Fruit fly (Drosophila melanogaster) whole organism, prepupa: ENCODE data around the gene Cog3.

Experiments used
- Blimp-1 ChIP-seq: fragments of 200-800 bp; sonication (Bioruptor generic); optimal IDR thresholded peaks from 3 replicates; lab custom pipeline; 2017; ENCODE audit warnings: missing biosample characterization, missing genetic modification characterization, mild to moderate bottlenecking, moderate library complexity, missing genetic modification reagents
- CG10631 ChIP-seq: fragments of 200-800 bp; sonication (Bioruptor generic); optimal IDR thresholded peaks from 2 replicates; lab custom pipeline; 2016; ENCODE audit warnings: missing biosample characterization, missing genetic modification characterization
- CG10669 ChIP-seq: fragments of 200-800 bp; sonication (Bioruptor generic); optimal IDR thresholded peaks from 3 replicates; lab custom pipeline; 2018; ENCODE audit warnings: missing biosample characterization, mild to moderate bottlenecking, missing genetic modification characterization, moderate library complexity
- CG11294 ChIP-seq: fragments of 200-800 bp; sonication (Bioruptor generic); IDR thresholded peaks from 2 replicates; pipeline ENCODE4 v1.3.6; 2022; ENCODE audit warnings: missing biosample characterization, missing genetic modification characterization
- CG11902 ChIP-seq: fragments of 200-800 bp; sonication (Bioruptor generic); optimal IDR thresholded peaks from 3 replicates; lab custom pipeline; 2016; ENCODE audit warnings: missing biosample characterization, missing genetic modification characterization
- CG15336 ChIP-seq: fragments of 200-800 bp; sonication (Bioruptor generic); IDR thresholded peaks from 2 replicates; pipeline ENCODE4 v1.3.6; 2022; ENCODE audit warnings: missing biosample characterization, missing genetic modification characterization
- CG31627 ChIP-seq: fragments of 200-800 bp; sonication (Bioruptor generic); optimal IDR thresholded peaks from 3 replicates; lab custom pipeline; 2016; ENCODE audit warnings: missing biosample characterization, missing genetic modification characterization
- CG32006 ChIP-seq: fragments of 200-800 bp; sonication (Bioruptor generic); optimal IDR thresholded peaks from 3 replicates; lab custom pipeline; 2017; ENCODE audit warnings: missing biosample characterization, mild to moderate bottlenecking, missing genetic modification characterization
- CG3919 ChIP-seq: fragments of 200-800 bp; sonication (Bioruptor generic); optimal IDR thresholded peaks from 3 replicates; lab custom pipeline; 2016; ENCODE audit warnings: missing biosample characterization, missing genetic modification characterization
- CG4318 ChIP-seq: fragments of 200-800 bp; sonication (Bioruptor generic); optimal IDR thresholded peaks from 3 replicates; lab custom pipeline; 2017; ENCODE audit warnings: missing biosample characterization, mild to moderate bottlenecking, missing genetic modification characterization
- CG6792 ChIP-seq: fragments of 200-800 bp; sonication (Bioruptor generic); optimal IDR thresholded peaks from 3 replicates; lab custom pipeline; 2016; ENCODE audit warnings: missing biosample characterization, missing genetic modification characterization
- CG6854 ChIP-seq: fragments of 200-800 bp; sonication (Bioruptor generic); optimal IDR thresholded peaks from 2 replicates; lab custom pipeline; 2017; ENCODE audit warnings: missing biosample characterization, mild to moderate bottlenecking, missing genetic modification characterization
- CG8119 ChIP-seq: fragments of 200-800 bp; sonication (Bioruptor generic); IDR thresholded peaks from 3 replicates; pipeline ENCODE4 v1.3.6; 2022; ENCODE audit warnings: missing biosample characterization, missing genetic modification characterization
- CG8632 ChIP-seq: fragments of 200-800 bp; sonication (Bioruptor generic); optimal IDR thresholded peaks from 3 replicates; lab custom pipeline; 2016; ENCODE audit warnings: missing biosample characterization, missing genetic modification characterization
- CG9139 ChIP-seq: fragments of 200-800 bp; sonication (Bioruptor generic); optimal IDR thresholded peaks from 3 replicates; lab custom pipeline; 2017; ENCODE audit warnings: missing biosample characterization, mild to moderate bottlenecking, missing genetic modification characterization
- Eip75B ChIP-seq: fragments of 200-800 bp; sonication (Bioruptor generic); optimal IDR thresholded peaks from 3 replicates; lab custom pipeline; 2016; ENCODE audit warnings: missing biosample characterization, missing genetic modification characterization
- Eip78C ChIP-seq: fragments of 200-800 bp; sonication (Bioruptor generic); peaks from one replicate; lab custom pipeline; 2016; ENCODE audit warnings: missing biosample characterization, missing genetic modification characterization
- Eip93F ChIP-seq: fragments of 200-800 bp; sonication (Bioruptor generic); optimal IDR thresholded peaks from 2 replicates; lab custom pipeline; 2016; ENCODE audit warnings: missing biosample characterization, mild to moderate bottlenecking, missing genetic modification characterization
- Ets96B ChIP-seq: fragments of 200-800 bp; optimal IDR thresholded peaks from 2 replicates; lab custom pipeline; 2019; ENCODE audit warnings: missing biosample characterization, mild to moderate bottlenecking, missing genetic modification characterization, moderate library complexity
- Gug ChIP-seq: fragments of 200-800 bp; sonication (Bioruptor generic); IDR thresholded peaks from 2 replicates; pipeline ENCODE4 v1.3.6; 2022; ENCODE audit warnings: missing biosample characterization, missing genetic modification characterization
- Lpt ChIP-seq: fragments of 200-800 bp; sonication (Bioruptor generic); optimal IDR thresholded peaks from 3 replicates; lab custom pipeline; 2016; ENCODE audit warnings: missing biosample characterization, missing genetic modification characterization
- Met ChIP-seq: fragments of 200-800 bp; sonication (Bioruptor generic); optimal IDR thresholded peaks from 3 replicates; lab custom pipeline; 2016; ENCODE audit warnings: missing biosample characterization, missing genetic modification characterization
- Sox14 ChIP-seq: fragments of 200-800 bp; sonication (Bioruptor generic); optimal IDR thresholded peaks from 3 replicates; lab custom pipeline; 2016; ENCODE audit warnings: missing biosample characterization, missing genetic modification characterization
- achi ChIP-seq: fragments of 200-800 bp; sonication (Bioruptor generic); optimal IDR thresholded peaks from 3 replicates; lab custom pipeline; 2016; ENCODE audit warnings: missing biosample characterization, missing genetic modification characterization
- acj6 ChIP-seq: fragments of 200-800 bp; sonication (Bioruptor generic); optimal IDR thresholded peaks from 3 replicates; lab custom pipeline; 2016; ENCODE audit warnings: missing biosample characterization, missing genetic modification characterization
- dsx ChIP-seq: fragments of 200-800 bp; optimal IDR thresholded peaks from 3 replicates; lab custom pipeline; 2019; ENCODE audit warnings: missing biosample characterization, mild to moderate bottlenecking, missing genetic modification characterization, moderate library complexity; ENCODE audit not compliant: poor library complexity, severe bottlenecking
- eg ChIP-seq: fragments of 200-800 bp; sonication (Bioruptor generic); IDR thresholded peaks from 3 replicates; pipeline ENCODE4 v1.3.6; 2022; ENCODE audit warnings: missing biosample characterization, missing genetic modification characterization
- fd85E ChIP-seq: fragments of 200-800 bp; sonication (Bioruptor generic); optimal IDR thresholded peaks from 3 replicates; lab custom pipeline; 2016; ENCODE audit warnings: missing biosample characterization, missing genetic modification characterization
- fkh ChIP-seq: fragments of 200-800 bp; sonication (Bioruptor generic); optimal IDR thresholded peaks from 3 replicates; lab custom pipeline; 2017; ENCODE audit warnings: missing biosample characterization, mild to moderate bottlenecking, missing genetic modification characterization, moderate library complexity
- net ChIP-seq: fragments of 200-800 bp; sonication (Bioruptor generic); optimal IDR thresholded peaks from 3 replicates; lab custom pipeline; 2016; ENCODE audit warnings: missing biosample characterization, missing genetic modification characterization
- pdm3 ChIP-seq: fragments of 200-800 bp; sonication (Bioruptor generic); optimal IDR thresholded peaks from 3 replicates; lab custom pipeline; 2016; ENCODE audit warnings: missing biosample characterization, missing genetic modification characterization
- topi ChIP-seq: fragments of 200-800 bp; sonication (Bioruptor generic); optimal IDR thresholded peaks from 3 replicates; lab custom pipeline; 2016; ENCODE audit warnings: missing biosample characterization, missing genetic modification characterization
- vri ChIP-seq: fragments of 200-800 bp; sonication (Bioruptor generic); optimal IDR thresholded peaks from 3 replicates; lab custom pipeline; 2016; ENCODE audit warnings: missing biosample characterization, mild to moderate bottlenecking, missing genetic modification characterization

Cog3 gene

dm6 chr2L:3457007-3457406 is at the start of gene Cog3, which contains the start of gene Sec5 (continued):
- TF ChIP-seq CG11902 (GFP tag; lab: Kevin White, UChicago) (peak; percentile 36), fkh (GFP tag; lab: Kevin White, UChicago) (no peak), Met (GFP tag; lab: Kevin White, UChicago) (no peak), CG8632 (GFP tag; lab: Kevin White, UChicago) (no peak), CG32006 (GFP tag; lab: Kevin White, UChicago) (no peak), CG11294 (GFP tag; lab: Robert Waterston, UW) (no peak; the same call in 1 of the 2 replicates), CG9139 (GFP tag; lab: Kevin White, UChicago) (no peak)
- TF ChIP-seq, all 60 proteins: peak for 14

dm6 chr2L:3506322-3506721 is 49.5 kb upstream of the Cog3 start:
- TF ChIP-seq Blimp-1 (GFP tag; lab: Kevin White, UChicago) (no peak), dsx (GFP tag; lab: Kevin White, UChicago) (no peak), CG31627 (GFP tag; lab: Kevin White, UChicago) (no peak), Lpt (GFP tag; lab: Kevin White, UChicago) (no peak), Eip75B (no peak), CG9139 (GFP tag; lab: Kevin White, UChicago) (no peak), pdm3 (GFP tag; lab: Kevin White, UChicago) (no peak), Eip93F (GFP tag; lab: Kevin White, UChicago) (no peak), CG6854 (GFP tag; lab: Kevin White, UChicago) (no peak), CG8632 (GFP tag; lab: Kevin White, UChicago) (no peak)

dm6 chr2L:3504851-3505250 is 48.0 kb upstream of the Cog3 start:
- no peak for TF ChIP-seq Blimp-1 (GFP tag; lab: Kevin White, UChicago)
- no peak for TF ChIP-seq Eip75B
- TF ChIP-seq CG8119 (GFP tag; lab: Robert Waterston, UW): no peak
- no peak for TF ChIP-seq CG10631 (GFP tag; lab: Kevin White, UChicago)
- no peak for TF ChIP-seq dsx (GFP tag; lab: Kevin White, UChicago)
- TF ChIP-seq, all 60 proteins: peak for 0

dm6 chr2L:3495465-3495864 is 38.6 kb upstream of the Cog3 start:
- TF ChIP-seq Ets96B (tag; lab: Kevin White, UChicago): no peak
- no peak for TF ChIP-seq CG4318 (GFP tag; lab: Kevin White, UChicago)
- TF ChIP-seq acj6 (GFP tag; lab: Kevin White, UChicago): no peak
- TF ChIP-seq fd85E (GFP tag; lab: Kevin White, UChicago): no peak
- TF ChIP-seq topi (GFP tag; lab: Kevin White, UChicago): no peak
- no peak for TF ChIP-seq achi (GFP tag; lab: Kevin White, UChicago)
- no peak for TF ChIP-seq vri (GFP tag; lab: Kevin White, UChicago)
- no peak for TF ChIP-seq Eip78C
- TF ChIP-seq CG10669 (GFP tag; lab: Kevin White, UChicago): no peak
- no peak for TF ChIP-seq CG6792 (GFP tag; lab: Kevin White, UChicago)
- TF ChIP-seq Sox14 (GFP tag; lab: Kevin White, UChicago): no peak
- TF ChIP-seq Eip93F (GFP tag; lab: Kevin White, UChicago): no peak
- no peak for TF ChIP-seq CG3919 (GFP tag; lab: Kevin White, UChicago)
- TF ChIP-seq, all 60 proteins: peak for 0

dm6 chr2L:3493475-3493874 is 36.6 kb upstream of the Cog3 start:
- TF ChIP-seq CG8119 (GFP tag; lab: Robert Waterston, UW) (peak; percentile 37; the same call in 1 of the 3 replicates), net (GFP tag; lab: Kevin White, UChicago) (no peak), CG4318 (GFP tag; lab: Kevin White, UChicago) (no peak), Met (GFP tag; lab: Kevin White, UChicago) (no peak), eg (GFP tag; lab: Robert Waterston, UW) (peak; percentile 60; the same call in 1 of the 3 replicates), CG15336 (GFP tag; lab: Robert Waterston, UW) (peak; percentile 61), CG32006 (GFP tag; lab: Kevin White, UChicago) (peak; percentile 16), Gug (GFP tag; lab: Robert Waterston, UW) (0 out of 2 replicates have a peak, but pooled peaks have one; percentile 28)
